Fruit fly (Drosophila melanogaster) whole organism, embryonic: Measurements from ENCODE around the gene Cpr76Bb.

Experiments used
- B-H2 ChIP-seq: fragments of 200-800 bp; sonication (Bioruptor generic); optimal IDR thresholded peaks from 2 replicates; lab custom pipeline; 2018; ENCODE audit warnings: missing biosample characterization, mild to moderate bottlenecking, missing genetic modification characterization
- CG10267 ChIP-seq: fragments of 200-800 bp; sonication (Bioruptor generic); optimal IDR thresholded peaks from 2 replicates; lab custom pipeline; 2018; ENCODE audit warnings: missing biosample characterization, mild to moderate bottlenecking, missing genetic modification characterization, moderate library complexity
- CG10366 ChIP-seq: fragments of 200-800 bp; sonication (Bioruptor generic); IDR thresholded peaks from 2 replicates; pipeline ENCODE4 v1.3.6; 2022; ENCODE audit warnings: missing biosample characterization, missing genetic modification characterization
- CG10543 ChIP-seq: fragments of 200-800 bp; sonication (Bioruptor generic); optimal IDR thresholded peaks from 3 replicates; lab custom pipeline; 2017; ENCODE audit warnings: missing biosample characterization, mild to moderate bottlenecking, missing genetic modification characterization, moderate library complexity
- CG12071 ChIP-seq: fragments of 200-800 bp; sonication (Bioruptor generic); optimal IDR thresholded peaks from 3 replicates; lab custom pipeline; 2018; ENCODE audit warnings: missing biosample characterization, mild to moderate bottlenecking, missing genetic modification characterization
- CG12104 ChIP-seq: fragments of 200-800 bp; sonication (Bioruptor generic); optimal IDR thresholded peaks from 3 replicates; lab custom pipeline; 2016; ENCODE audit warnings: missing biosample characterization, missing genetic modification characterization
- CG15073 ChIP-seq: fragments of 200-800 bp; sonication (Bioruptor generic); optimal IDR thresholded peaks from 2 replicates; lab custom pipeline; 2016; ENCODE audit warnings: missing biosample characterization, missing genetic modification characterization
- CG17359 ChIP-seq: fragments of 200-800 bp; sonication (Bioruptor generic); optimal IDR thresholded peaks from 3 replicates; lab custom pipeline; 2018; ENCODE audit warnings: missing biosample characterization, mild to moderate bottlenecking, missing genetic modification characterization, moderate library complexity
- CG18262 ChIP-seq: fragments of 200-800 bp; optimal IDR thresholded peaks from 3 replicates; lab custom pipeline; 2019; ENCODE audit warnings: missing biosample characterization, mild to moderate bottlenecking, missing genetic modification characterization, moderate library complexity
- CG2202 ChIP-seq: fragments of 200-800 bp; sonication (Bioruptor generic); optimal IDR thresholded peaks from 2 replicates; lab custom pipeline; 2018; ENCODE audit warnings: missing biosample characterization, mild to moderate bottlenecking, missing genetic modification characterization
- CG2889 ChIP-seq: fragments of 200-800 bp; sonication (Bioruptor generic); IDR thresholded peaks from 3 replicates; pipeline ENCODE4 v1.3.6; 2022; ENCODE audit warnings: missing biosample characterization, missing genetic modification characterization
- CG31365 ChIP-seq: fragments of 200-800 bp; sonication (Bioruptor generic); optimal IDR thresholded peaks from 2 replicates; lab custom pipeline; 2018; ENCODE audit warnings: missing biosample characterization, mild to moderate bottlenecking, missing genetic modification characterization
- CG31388 ChIP-seq: fragments of 200-800 bp; sonication (Bioruptor generic); optimal IDR thresholded peaks from 2 replicates; lab custom pipeline; 2016; ENCODE audit warnings: missing biosample characterization, missing genetic modification characterization
- CG33213 ChIP-seq: fragments of 200-800 bp; sonication (Bioruptor generic); optimal IDR thresholded peaks from 3 replicates; lab custom pipeline; 2016; ENCODE audit warnings: missing biosample characterization, missing genetic modification characterization
- CG3726 ChIP-seq: fragments of 200-800 bp; sonication (Bioruptor generic); IDR thresholded peaks from 3 replicates; pipeline ENCODE4, ENCODE4 v1.3.6; 2022; ENCODE audit warnings: missing biosample characterization, missing genetic modification characterization
- CG3847 ChIP-seq: fragments of 200-800 bp; sonication (Bioruptor generic); IDR thresholded peaks from 2 replicates; pipeline ENCODE4 v1.3.6; 2022; ENCODE audit warnings: missing biosample characterization, missing genetic modification characterization
- CG4328 ChIP-seq: fragments of 200-800 bp; sonication (Bioruptor generic); optimal IDR thresholded peaks from 3 replicates; lab custom pipeline; 2017; ENCODE audit warnings: missing biosample characterization, missing genetic modification reagents, missing genetic modification characterization
- CG5953 ChIP-seq: fragments of 200-800 bp; sonication (Bioruptor generic); IDR thresholded peaks from 2 replicates; pipeline ENCODE4 v1.3.6; 2022; ENCODE audit warnings: missing biosample characterization, missing genetic modification characterization
- CG8359 ChIP-seq: fragments of 200-800 bp; sonication (Bioruptor generic); optimal IDR thresholded peaks from 2 replicates; lab custom pipeline; 2017; ENCODE audit warnings: missing biosample characterization, mild to moderate bottlenecking, missing genetic modification characterization, borderline replicate concordance
- CG8478 ChIP-seq: fragments of >200 bp; optimal IDR thresholded peaks from 2 replicates; lab custom pipeline; 2018
- CG9876 ChIP-seq: fragments of 200-800 bp; sonication (Bioruptor generic); optimal IDR thresholded peaks from 2 replicates; lab custom pipeline; 2016; ENCODE audit warnings: missing biosample characterization, missing genetic modification characterization
- CHES-1-like ChIP-seq: fragments of 200-800 bp; sonication (Bioruptor generic); optimal IDR thresholded peaks from 2 replicates; lab custom pipeline; 2016; ENCODE audit warnings: missing biosample characterization, missing genetic modification characterization
- Doc2 ChIP-seq: fragments of 200-800 bp; sonication (Bioruptor generic); IDR thresholded peaks from 2 replicates; pipeline ENCODE4 v1.3.6; 2022; ENCODE audit warnings: missing biosample characterization, missing genetic modification characterization
- Drgx ChIP-seq: fragments of 200-800 bp; sonication (Bioruptor generic); IDR thresholded peaks from 2 replicates; pipeline ENCODE4 v1.3.6; 2022; ENCODE audit warnings: missing biosample characterization, missing genetic modification characterization
- Gsc ChIP-seq: fragments of 200-800 bp; sonication (Bioruptor generic); IDR thresholded peaks from 2 replicates; pipeline ENCODE4 v1.3.6; 2022; ENCODE audit warnings: missing biosample characterization, missing genetic modification characterization
- HLH4C ChIP-seq: fragments of 200-800 bp; sonication (Bioruptor generic); IDR thresholded peaks from 3 replicates; pipeline ENCODE4 v1.3.6; 2022; ENCODE audit warnings: missing biosample characterization, missing genetic modification characterization; ENCODE audit not compliant: partially characterized antibody
- Mad ChIP-seq: fragments of 200-800 bp; sonication (Bioruptor generic); optimal IDR thresholded peaks from 2 replicates; lab custom pipeline; 2016; ENCODE audit warnings: missing biosample characterization, missing genetic modification characterization
- Ptx1 ChIP-seq: fragments of 200-800 bp; sonication (Bioruptor generic); IDR thresholded peaks from 2 replicates; pipeline ENCODE4 v1.3.6; 2022; ENCODE audit warnings: missing biosample characterization, missing genetic modification characterization
- Rx ChIP-seq: fragments of 200-800 bp; sonication (Bioruptor generic); IDR thresholded peaks from 2 replicates; pipeline ENCODE4 v1.3.6; 2022; ENCODE audit warnings: missing biosample characterization, missing genetic modification characterization
- TFAM ChIP-seq: fragments of 200-800 bp; sonication (Bioruptor generic); optimal IDR thresholded peaks from 2 replicates; lab custom pipeline; 2017; ENCODE audit warnings: missing biosample characterization, missing genetic modification characterization, inconsistent platforms
- ab ChIP-seq: fragments of 200-800 bp; sonication (Bioruptor generic); optimal IDR thresholded peaks from 2 replicates; lab custom pipeline; 2016; ENCODE audit warnings: missing biosample characterization, missing genetic modification characterization
- ap ChIP-seq: fragments of 200-800 bp; sonication (Bioruptor generic); IDR thresholded peaks from 2 replicates; pipeline ENCODE4 v1.3.6; 2022; ENCODE audit warnings: missing biosample characterization, missing genetic modification characterization
- ara ChIP-seq: fragments of 200-800 bp; sonication (Bioruptor generic); IDR thresholded peaks from 2 replicates; pipeline ENCODE4 v1.3.6; 2022; ENCODE audit warnings: missing biosample characterization, missing genetic modification characterization
- bbx ChIP-seq: fragments of 200-800 bp; sonication (Bioruptor generic); IDR thresholded peaks from 2 replicates; pipeline ENCODE4 v1.3.6; 2022; ENCODE audit warnings: missing biosample characterization, missing genetic modification characterization; ENCODE audit not compliant: partially characterized antibody
- bsh ChIP-seq, 2 experiments: fragments of 200-800 bp; sonication (Bioruptor generic); optimal IDR thresholded peaks; 2 replicates each; lab custom pipeline; 2017 to 2018; ENCODE audit warnings: mild to moderate bottlenecking in 2 of 2, missing biosample characterization in 2 of 2, missing genetic modification characterization in 2 of 2, moderate library complexity in 1 of 2
- croc ChIP-seq: fragments of 200-800 bp; sonication (Bioruptor generic); conservative IDR thresholded peaks from 3 replicates; pipeline ENCODE4 v1.3.6; 2022; ENCODE audit warnings: missing biosample characterization, missing genetic modification characterization
- dm ChIP-seq: fragments of 200-800 bp; sonication (Bioruptor generic); optimal IDR thresholded peaks from 3 replicates; lab custom pipeline; 2016; ENCODE audit warnings: missing biosample characterization, missing genetic modification characterization
- emc ChIP-seq: fragments of 200-800 bp; sonication (Bioruptor generic); optimal IDR thresholded peaks from 2 replicates; lab custom pipeline; 2016; ENCODE audit warnings: missing biosample characterization, missing genetic modification characterization
- fd96Cb ChIP-seq: fragments of 200-800 bp; sonication (Bioruptor generic); optimal IDR thresholded peaks from 2 replicates; lab custom pipeline; 2018; ENCODE audit warnings: missing biosample characterization, mild to moderate bottlenecking, missing genetic modification characterization, moderate library complexity
- grn ChIP-seq: fragments of 200-800 bp; sonication (Bioruptor generic); optimal IDR thresholded peaks from 3 replicates; lab custom pipeline; 2017; ENCODE audit warnings: missing biosample characterization, missing genetic modification characterization
- gro ChIP-seq: fragments of 200-800 bp; sonication (Bioruptor generic); optimal IDR thresholded peaks from 2 replicates; lab custom pipeline; 2016; ENCODE audit warnings: missing biosample characterization, missing genetic modification characterization
- insv ChIP-seq, 2 experiments: fragments of 200-800 bp; sonication (Bioruptor generic); optimal IDR thresholded peaks; 3 replicates each; lab custom pipeline; 2016 to 2018; ENCODE audit warnings: missing biosample characterization in 2 of 2, missing genetic modification characterization in 2 of 2
- nerfin-2 ChIP-seq: fragments of 200-800 bp; sonication (Bioruptor generic); IDR thresholded peaks from 2 replicates; pipeline ENCODE4 v1.3.6; 2022; ENCODE audit warnings: missing biosample characterization, missing genetic modification characterization; ENCODE audit not compliant: partially characterized antibody
- odd ChIP-seq: fragments of 200-800 bp; sonication (Bioruptor generic); optimal IDR thresholded peaks from 2 replicates; lab custom pipeline; 2017; ENCODE audit warnings: missing biosample characterization, mild to moderate bottlenecking, missing genetic modification characterization
- onecut ChIP-seq: fragments of 200-800 bp; sonication (Bioruptor generic); IDR thresholded peaks from 2 replicates; pipeline ENCODE4 v1.3.6; 2022; ENCODE audit warnings: missing biosample characterization, missing genetic modification characterization
- sens-2 ChIP-seq: fragments of 200-800 bp; sonication (Bioruptor generic); IDR thresholded peaks from 2 replicates; pipeline ENCODE4 v1.3.6; 2022; ENCODE audit warnings: missing biosample characterization, missing genetic modification characterization
- sisA ChIP-seq: fragments of 200-800 bp; sonication (Bioruptor generic); IDR thresholded peaks from 2 replicates; pipeline ENCODE4 v1.3.6; 2022; ENCODE audit warnings: missing biosample characterization, missing genetic modification characterization
- slbo ChIP-seq: fragments of 200-800 bp; sonication (Bioruptor generic); IDR thresholded peaks from 2 replicates; pipeline ENCODE4 v1.3.6; 2022; ENCODE audit warnings: missing biosample characterization, missing genetic modification characterization
- tna ChIP-seq: fragments of 200-800 bp; sonication (Bioruptor generic); IDR thresholded peaks from 2 replicates; pipeline ENCODE4 v1.3.6; 2022; ENCODE audit warnings: missing biosample characterization, missing genetic modification characterization; ENCODE audit not compliant: partially characterized antibody
- trem ChIP-seq: fragments of 200-800 bp; optimal IDR thresholded peaks from 3 replicates; lab custom pipeline; 2019; ENCODE audit warnings: missing biosample characterization, mild to moderate bottlenecking, missing genetic modification characterization, moderate library complexity
- zen ChIP-seq: fragments of 200-800 bp; sonication (Bioruptor generic); optimal IDR thresholded peaks from 3 replicates; lab custom pipeline; 2018; ENCODE audit warnings: missing biosample characterization, mild to moderate bottlenecking, missing genetic modification characterization, moderate library complexity

Gene Cpr76Bb

DNA sequence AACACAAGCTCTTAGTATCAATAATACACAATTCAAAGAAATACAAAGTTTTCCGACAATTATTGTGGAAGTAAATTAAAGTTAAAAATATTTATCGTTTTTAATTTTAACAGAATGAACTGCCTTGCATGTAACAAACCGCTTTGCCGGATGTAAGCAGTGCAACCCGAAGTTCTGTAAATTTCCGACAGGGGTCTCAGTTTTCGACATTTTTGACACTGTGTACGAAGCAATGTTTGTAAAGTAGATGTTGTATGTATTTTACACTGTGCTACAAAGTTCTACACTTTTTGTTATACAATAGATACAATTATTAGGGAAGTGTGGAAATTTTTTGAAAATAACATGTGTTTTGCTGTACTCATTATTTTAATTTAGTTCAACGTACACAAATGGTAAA, 2.9 kb upstream of the Cpr76Bb start (continued):
- TF ChIP-seq CG9876 (GFP tag; lab: Kevin White, UChicago) = peak; percentile 94
- TF ChIP-seq bsh (GFP tag; optimal IDR thresholded peaks at IDR 0.05; lab: Kevin White, UChicago) = no peak
- TF ChIP-seq B-H2 (GFP tag; lab: Kevin White, UChicago) = peak; percentile 83
- peak; percentile 59 for TF ChIP-seq ab (GFP tag; lab: Kevin White, UChicago)
- TF ChIP-seq CG10543 (GFP tag; lab: Kevin White, UChicago) = peak; percentile 87
- TF ChIP-seq gro (GFP tag; lab: Kevin White, UChicago) = peak; percentile 96
- peak; percentile 45; the same call in 1 of the 3 replicates for TF ChIP-seq HLH4C
- TF ChIP-seq CG3726 (GFP tag; lab: Robert Waterston, UW) = peak; percentile 89; the same call in 2 of the 3 replicates
- no peak for TF ChIP-seq grn (GFP tag; lab: Kevin White, UChicago)
- TF ChIP-seq CG12104 (GFP tag; lab: Kevin White, UChicago) = peak; percentile 86
- TF ChIP-seq CG31365 (tag; lab: Kevin White, UChicago) = peak; percentile 98
- TF ChIP-seq odd (GFP tag; lab: Kevin White, UChicago) = peak; percentile 28
- peak; percentile 93 for TF ChIP-seq Doc2 (GFP tag; lab: Robert Waterston, UW)
- TF ChIP-seq CG8478 (lab: Kevin White, UChicago) = peak; percentile 84
- peak; percentile 94 for TF ChIP-seq emc (GFP tag; lab: Kevin White, UChicago)
- TF ChIP-seq ap (GFP tag; lab: Robert Waterston, UW) = peak; percentile 79
- TF ChIP-seq sisA (GFP tag; lab: Robert Waterston, UW) = peak; percentile 91
- peak; percentile 54 for TF ChIP-seq CG2202 (tag; lab: Kevin White, UChicago)
- peak; percentile 87 for TF ChIP-seq sens-2
- TF ChIP-seq CG18262 = peak; percentile 76
- peak; percentile 76 for TF ChIP-seq Gsc (GFP tag; lab: Robert Waterston, UW)
- TF ChIP-seq CG8359 (GFP tag; lab: Kevin White, UChicago) = peak; percentile 78
- TF ChIP-seq CG2889 (GFP tag; lab: Robert Waterston, UW) = peak; percentile 88
- peak; percentile 27 for TF ChIP-seq TFAM (GFP tag; lab: Kevin White, UChicago)
- TF ChIP-seq zen = peak; percentile 89
- TF ChIP-seq Rx (GFP tag; lab: Robert Waterston, UW) = peak; percentile 97
- peak; percentile 75 for TF ChIP-seq trem (tag; lab: Kevin White, UChicago)
- TF ChIP-seq onecut (GFP tag; lab: Robert Waterston, UW) = peak; percentile 87
- peak; percentile 91 for TF ChIP-seq CG10366 (GFP tag; lab: Robert Waterston, UW)
- TF ChIP-seq croc (GFP tag; lab: Robert Waterston, UW) = peak; percentile 87
- peak; percentile 90 for TF ChIP-seq CG4328 (GFP tag; lab: Kevin White, UChicago)
- peak; percentile 82 for TF ChIP-seq CG12071 (GFP tag; lab: Kevin White, UChicago)
- TF ChIP-seq bbx = peak; percentile 53; the same call in 1 of the 2 replicates
- TF ChIP-seq slbo (GFP tag; lab: Robert Waterston, UW) = peak; percentile 95
- TF ChIP-seq CHES-1-like (GFP tag; lab: Kevin White, UChicago) = peak; percentile 85
- no peak for TF ChIP-seq tna (GFP tag; lab: Robert Waterston, UW)
- TF ChIP-seq ara (GFP tag; lab: Robert Waterston, UW) = peak; percentile 75; the same call in 1 of the 2 replicates
- TF ChIP-seq insv (GFP tag; optimal IDR thresholded peaks at IDR 0.05; lab: Kevin White, UChicago) = peak in 1 of 2 experiments; percentile 62
- no peak for TF ChIP-seq nerfin-2
- TF ChIP-seq CG3847 (GFP tag; lab: Robert Waterston, UW) = peak; percentile 90
- peak; percentile 33; the same call in 1 of the 2 replicates for TF ChIP-seq Drgx (GFP tag; lab: Robert Waterston, UW)
- TF ChIP-seq Mad (GFP tag; lab: Kevin White, UChicago) = peak; percentile 81
- peak; percentile 33 for TF ChIP-seq CG31388 (GFP tag; lab: Kevin White, UChicago)
- TF ChIP-seq Ptx1 (GFP tag; lab: Robert Waterston, UW) = peak; percentile 95
- peak; percentile 70 for TF ChIP-seq CG10267
- TF ChIP-seq fd96Cb (tag; lab: Kevin White, UChicago) = peak; percentile 78
- peak; percentile 80 for TF ChIP-seq CG17359 (tag; lab: Kevin White, UChicago)
- TF ChIP-seq CG5953 (GFP tag; lab: Robert Waterston, UW) = peak; percentile 87
- TF ChIP-seq dm (GFP tag; lab: Kevin White, UChicago) = peak; percentile 74
- peak; percentile 95 for TF ChIP-seq CG33213 (GFP tag; lab: Kevin White, UChicago)
- no peak for TF ChIP-seq CG15073 (GFP tag; lab: Kevin White, UChicago)
